Worm (Caenorhabditis elegans) whole organism, mixed stage, embryonic: ENCODE results near the gene C45B11.9.

Experiments
- ceh-43 ChIP-seq: fragments of 200-800 bp; sonication (Bioruptor generic); optimal IDR thresholded peaks from 2 replicates; lab custom pipeline; 2018; ENCODE audit warnings: mild to moderate bottlenecking, missing genetic modification characterization, moderate library complexity, missing compliant biosample characterization
- ceh-83 ChIP-seq: fragments of 200-800 bp; sonication (Bioruptor generic); optimal IDR thresholded peaks from 2 replicates; lab custom pipeline; 2018; ENCODE audit warnings: mild to moderate bottlenecking, missing genetic modification characterization, missing compliant biosample characterization
- ces-1 ChIP-seq: fragments of 150-350 bp; optimal IDR thresholded peaks from 2 replicates; lab custom pipeline; 2014; ENCODE audit warnings: missing biosample characterization, missing genetic modification reagents, missing genetic modification characterization
- hlh-1 ChIP-seq: fragments of 150-350 bp; optimal IDR thresholded peaks from 2 replicates; lab custom pipeline; 2014; ENCODE audit warnings: missing biosample characterization, missing genetic modification reagents, missing genetic modification characterization
- nhr-12 ChIP-seq: fragments of 150-350 bp; optimal IDR thresholded peaks from 2 replicates; lab custom pipeline; 2014; ENCODE audit warnings: missing biosample characterization, missing genetic modification characterization
- nhr-2 ChIP-seq: fragments of 150-350 bp; optimal IDR thresholded peaks from 2 replicates; lab custom pipeline; 2014; ENCODE audit warnings: missing biosample characterization, missing genetic modification characterization
- nhr-237 ChIP-seq: fragments of 150-350 bp; optimal IDR thresholded peaks from 2 replicates; lab custom pipeline; 2014; ENCODE audit warnings: missing biosample characterization, missing genetic modification characterization
- snpc-4 ChIP-seq: fragments of 150-350 bp; optimal IDR thresholded peaks from 2 replicates; lab custom pipeline; 2014; ENCODE audit warnings: missing biosample characterization, missing genetic modification characterization
- unc-39 ChIP-seq: fragments of 150-350 bp; optimal IDR thresholded peaks from 2 replicates; lab custom pipeline; 2014; ENCODE audit warnings: missing biosample characterization, missing genetic modification characterization
- unc-62 ChIP-seq: fragments of 150-350 bp; optimal IDR thresholded peaks from 2 replicates; lab custom pipeline; 2014; ENCODE audit warnings: missing biosample characterization, missing genetic modification reagents, missing genetic modification characterization
- zip-8 ChIP-seq: fragments of 150-350 bp; optimal IDR thresholded peaks from 2 replicates; lab custom pipeline; 2014; ENCODE audit warnings: missing biosample characterization, missing genetic modification characterization
- ztf-11 ChIP-seq: fragments of 150-350 bp; optimal IDR thresholded peaks from 2 replicates; lab custom pipeline; 2014; ENCODE audit warnings: missing biosample characterization, missing genetic modification characterization

DNA sequence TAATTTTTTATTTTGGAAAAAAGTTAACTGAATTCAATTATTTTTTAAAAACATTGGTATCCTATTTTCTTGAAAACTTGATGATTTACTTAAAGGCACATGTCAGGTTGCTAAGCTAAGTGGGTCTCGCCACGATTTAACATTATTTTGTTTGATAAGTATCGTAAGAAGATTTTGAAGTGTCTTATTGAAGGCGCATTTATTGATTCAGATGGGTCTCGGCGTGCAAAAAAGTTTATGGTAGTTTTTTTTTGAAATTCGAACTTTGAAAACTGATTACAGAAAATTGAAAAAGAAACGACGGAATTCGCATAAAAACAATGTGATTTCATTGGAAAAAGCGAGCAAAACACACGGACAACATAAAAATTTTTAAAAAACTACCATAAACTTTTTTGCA is 42.8 kb downstream of the C45B11.9 start:
- TF ChIP-seq nhr-12 (tag; lab: Kevin White, UChicago): no peak
- no peak for TF ChIP-seq snpc-4 (tag; lab: Kevin White, UChicago)
- no peak for TF ChIP-seq unc-39
- no peak for TF ChIP-seq ceh-43
- no peak for TF ChIP-seq zip-8
- TF ChIP-seq ztf-11 (tag; lab: Kevin White, UChicago): no peak
- TF ChIP-seq nhr-237 (tag; lab: Kevin White, UChicago): no peak
- no peak for TF ChIP-seq ces-1 (GFP tag; lab: Kevin White, UChicago)
- no peak for TF ChIP-seq ceh-83 (GFP tag; lab: Kevin White, UChicago)
- TF ChIP-seq nhr-2 (tag; lab: Kevin White, UChicago): no peak
- TF ChIP-seq unc-62: no peak
- no peak for TF ChIP-seq hlh-1
